Worm (Caenorhabditis elegans) whole organism, young adult: ENCODE measurements around the gene gei-1.

Experiments
- D2030.7 ChIP-seq: fragments of 200-800 bp; sonication (Bioruptor generic); IDR thresholded peaks from 2 replicates; pipeline ENCODE4 v1.3.6; 2022; ENCODE audit warnings: missing genetic modification reagents, missing genetic modification characterization, missing compliant biosample characterization
- ama-1 ChIP-seq, 3 experiments: fragments of 150-350 bp in 1 of 3; sonication (generic microtip) in 2 of 3; optimal IDR thresholded peaks; 2 replicates each; lab custom pipeline; 2014 to 2018; ENCODE audit warnings: missing biosample characterization in 2 of 3, missing genetic modification characterization in 2 of 3, missing genetic modification reagents in 2 of 3
- lir-1 ChIP-seq: fragments of 200-800 bp; sonication (Bioruptor generic); conservative IDR thresholded peaks from 2 replicates; pipeline ENCODE4 v1.3.6; 2022; ENCODE audit warnings: missing genetic modification reagents, missing genetic modification characterization, missing compliant biosample characterization
- nhr-80 ChIP-seq: sonication (generic microtip); optimal IDR thresholded peaks from 2 replicates; lab custom pipeline; 2016; ENCODE audit warnings: missing genetic modification characterization, missing compliant biosample characterization
- pha-4 ChIP-seq: fragments of 150-350 bp; sonication (generic microtip); optimal IDR thresholded peaks from 2 replicates; lab custom pipeline; 2014; ENCODE audit warnings: missing biosample characterization, missing genetic modification reagents, missing genetic modification characterization
- sdz-38 ChIP-seq: sonication (generic microtip); optimal IDR thresholded peaks from 2 replicates; lab custom pipeline; 2016; ENCODE audit warnings: missing genotype, missing genetic modification characterization, missing compliant biosample characterization
- tbp1 ChIP-seq: fragments of 200-800 bp; sonication (Bioruptor generic); optimal IDR thresholded peaks from 2 replicates; lab custom pipeline; 2018; ENCODE audit warnings: mild to moderate bottlenecking, missing genetic modification characterization, missing compliant biosample characterization
- unc-62 ChIP-seq: fragments of 150-350 bp; optimal IDR thresholded peaks from 2 replicates; lab custom pipeline; 2014; ENCODE audit warnings: missing biosample characterization, missing genetic modification reagents, missing genetic modification characterization
- ztf-28 ChIP-seq: fragments of 200-800 bp; sonication (Bioruptor generic); IDR thresholded peaks from 2 replicates; pipeline ENCODE4 v1.3.6; 2022; ENCODE audit warnings: missing genetic modification reagents, missing genetic modification characterization, missing compliant biosample characterization

- TF ChIP-seq nhr-80 (tag; lab: Kevin White, UChicago) (no peak), pha-4 (tag; lab: Kevin White, UChicago) (no peak), sdz-38 (no peak), lir-1 (GFP tag; lab: Robert Waterston, UW) (no peak), D2030.7 (GFP tag; lab: Robert Waterston, UW) (no peak), tbp1 (GFP tag; lab: Kevin White, UChicago) (no peak), ztf-28 (no peak), ama-1 (optimal IDR thresholded peaks at IDR 0.05; lab: Kevin White, UChicago) (no peak), ama-1 (GFP tag; optimal IDR thresholded peaks at IDR 0.05; lab: Kevin White, UChicago) (no peak), unc-62 (GFP tag; lab: Kevin White, UChicago) (no peak)
These were observed 49.0 kb downstream of the gei-1 start, which contains the start of gene mlc-4 for ce11 chrIII:3393687-3394086.
